Worm (Caenorhabditis elegans) whole organism, young adult: Measurements from ENCODE around the gene T26C5.2.

Source experiments
- B0035.1 ChIP-seq: sonication (generic microtip); optimal IDR thresholded peaks from 2 replicates; lab custom pipeline; 2016; ENCODE audit warnings: missing genetic modification characterization, mild to moderate bottlenecking, missing compliant biosample characterization, missing genotype, missing genetic modification reagents
- F22D6.2 ChIP-seq: sonication (generic microtip); optimal IDR thresholded peaks from 2 replicates; lab custom pipeline; 2016; ENCODE audit warnings: mild to moderate bottlenecking, missing genetic modification characterization, missing compliant biosample characterization
- F39B2.1 ChIP-seq: fragments of 200-800 bp; sonication (Bioruptor generic); IDR thresholded peaks from 2 replicates; pipeline ENCODE4 v1.3.6; 2022; ENCODE audit warnings: missing genetic modification reagents, missing genetic modification characterization, missing compliant biosample characterization
- F49E8.2 ChIP-seq: sonication (generic microtip); optimal IDR thresholded peaks from 3 replicates; lab custom pipeline; 2017; ENCODE audit warnings: missing genetic modification characterization, mild to moderate bottlenecking, missing compliant biosample characterization, antibody characterized with exemption, moderate library complexity; ENCODE audit not compliant: insufficient read depth
- F57C9.4 ChIP-seq: sonication (generic microtip); optimal IDR thresholded peaks from 2 replicates; lab custom pipeline; 2017; ENCODE audit warnings: mild to moderate bottlenecking, missing genetic modification characterization, missing compliant biosample characterization
- K12H6.12 ChIP-seq: fragments of 200-800 bp; sonication (Bioruptor generic); optimal IDR thresholded peaks from 2 replicates; lab custom pipeline; 2018; ENCODE audit warnings: mild to moderate bottlenecking, missing genetic modification characterization, missing compliant biosample characterization
- Y53G8AR.9 ChIP-seq: fragments of 200-800 bp; sonication (Bioruptor generic); conservative IDR thresholded peaks from 2 replicates; pipeline ENCODE4 v1.3.6; 2022; ENCODE audit warnings: missing genetic modification reagents, missing genetic modification characterization, missing compliant biosample characterization
- ZK185.1 ChIP-seq: sonication (generic microtip); optimal IDR thresholded peaks from 2 replicates; lab custom pipeline; 2016; ENCODE audit warnings: mild to moderate bottlenecking, missing genetic modification characterization, missing compliant biosample characterization; ENCODE audit not compliant: poor library complexity, severe bottlenecking
- aptf-2 ChIP-seq: fragments of 200-800 bp; sonication (Bioruptor generic); conservative IDR thresholded peaks from 2 replicates; pipeline ENCODE4 v1.3.6; 2022; ENCODE audit warnings: missing genetic modification reagents, missing genetic modification characterization, missing compliant biosample characterization
- athp-1 ChIP-seq: sonication (generic microtip); optimal IDR thresholded peaks from 2 replicates; lab custom pipeline; 2017; ENCODE audit warnings: mild to moderate bottlenecking, missing genetic modification characterization, missing compliant biosample characterization
- attf-5 ChIP-seq: fragments of 200-800 bp; sonication (Bioruptor generic); optimal IDR thresholded peaks from 2 replicates; lab custom pipeline; 2018; ENCODE audit warnings: mild to moderate bottlenecking, missing genetic modification characterization, missing compliant biosample characterization
- bed-1 ChIP-seq: fragments of 200-800 bp; sonication (Bioruptor generic); IDR thresholded peaks from 2 replicates; pipeline ENCODE4 v1.3.6; 2022; ENCODE audit warnings: missing genetic modification reagents, missing genetic modification characterization, missing compliant biosample characterization
- cebp-1 ChIP-seq, 2 experiments: fragments of 200-800 bp in 1 of 2; sonication (Bioruptor generic) in 1 of 2; sonication (generic microtip) in 1 of 2; IDR thresholded peaks in 1 of 2; optimal IDR thresholded peaks in 1 of 2; 2 replicates each; pipeline versions ENCODE4 v1.3.6 to Lab custom; 2017 to 2022; ENCODE audit warnings: missing compliant biosample characterization in 2 of 2, missing genetic modification characterization in 2 of 2, mild to moderate bottlenecking in 1 of 2, missing genetic modification reagents in 1 of 2, moderate library complexity in 1 of 2
- ceh-27 ChIP-seq: fragments of 200-800 bp; sonication (Bioruptor generic); optimal IDR thresholded peaks from 2 replicates; lab custom pipeline; 2018; ENCODE audit warnings: mild to moderate bottlenecking, missing genetic modification characterization, moderate library complexity, missing compliant biosample characterization
- dox-1 ChIP-seq: fragments of 200-800 bp; sonication (Bioruptor generic); IDR thresholded peaks from 2 replicates; pipeline ENCODE4 v1.3.6; 2022; ENCODE audit warnings: missing genetic modification reagents, missing genetic modification characterization, missing compliant biosample characterization
- dpff-1 ChIP-seq: sonication (generic microtip); optimal IDR thresholded peaks from 2 replicates; lab custom pipeline; 2017; ENCODE audit warnings: mild to moderate bottlenecking, missing genetic modification characterization, missing compliant biosample characterization
- egl-18 ChIP-seq: fragments of 200-800 bp; sonication (Bioruptor generic); IDR thresholded peaks from 2 replicates; pipeline ENCODE4 v1.3.6; 2022; ENCODE audit warnings: missing genetic modification reagents, missing genetic modification characterization, missing compliant biosample characterization
- ets-4 ChIP-seq: fragments of 200-800 bp; sonication (Bioruptor generic); optimal IDR thresholded peaks from 2 replicates; lab custom pipeline; 2018; ENCODE audit warnings: mild to moderate bottlenecking, missing genetic modification characterization, missing compliant biosample characterization
- fkh-3 ChIP-seq: sonication (generic microtip); optimal IDR thresholded peaks from 2 replicates; lab custom pipeline; 2016; ENCODE audit warnings: mild to moderate bottlenecking, missing genetic modification characterization, missing compliant biosample characterization
- hmg-1.2 ChIP-seq: fragments of 200-800 bp; sonication (Bioruptor generic); IDR thresholded peaks from 2 replicates; pipeline ENCODE4 v1.3.6; 2022; ENCODE audit warnings: missing genetic modification reagents, missing genetic modification characterization, missing compliant biosample characterization
- hsf-1 ChIP-seq: fragments of 200-800 bp; sonication (Bioruptor generic); IDR thresholded peaks from 2 replicates; pipeline ENCODE4 v1.3.6; 2022; ENCODE audit warnings: missing genetic modification reagents, missing genetic modification characterization, missing compliant biosample characterization
- let-607 ChIP-seq, 2 experiments: fragments of 200-800 bp in 1 of 2; sonication (Bioruptor generic) in 1 of 2; sonication (generic microtip) in 1 of 2; optimal IDR thresholded peaks; 2 replicates each; lab custom pipeline; 2016 to 2018; ENCODE audit warnings: mild to moderate bottlenecking in 2 of 2, missing compliant biosample characterization in 2 of 2, missing genetic modification characterization in 2 of 2, moderate library complexity in 2 of 2, missing genotype in 1 of 2
- lin-40 ChIP-seq: sonication (generic microtip); optimal IDR thresholded peaks from 2 replicates; lab custom pipeline; 2016; ENCODE audit warnings: missing genetic modification characterization, mild to moderate bottlenecking, missing compliant biosample characterization, missing genotype, missing genetic modification reagents
- madf-10 ChIP-seq: sonication (generic microtip); optimal IDR thresholded peaks from 2 replicates; lab custom pipeline; 2016; ENCODE audit warnings: mild to moderate bottlenecking, missing genetic modification characterization, missing compliant biosample characterization
- mcd-1 ChIP-seq: fragments of 200-800 bp; sonication (Bioruptor generic); IDR thresholded peaks from 2 replicates; pipeline ENCODE4 v1.3.6; 2022; ENCODE audit warnings: missing genetic modification reagents, missing genetic modification characterization, missing compliant biosample characterization
- nfyb-1 ChIP-seq: fragments of 200-800 bp; sonication (Bioruptor generic); IDR thresholded peaks from 2 replicates; pipeline ENCODE4 v1.3.6; 2022; ENCODE audit warnings: missing genetic modification reagents, missing genetic modification characterization, missing compliant biosample characterization
- nhr-120 ChIP-seq: fragments of 200-800 bp; sonication (Bioruptor generic); IDR thresholded peaks from 2 replicates; pipeline ENCODE4 v1.3.6; 2022; ENCODE audit warnings: missing genetic modification characterization, missing compliant biosample characterization
- nhr-80 ChIP-seq: sonication (generic microtip); optimal IDR thresholded peaks from 2 replicates; lab custom pipeline; 2016; ENCODE audit warnings: missing genetic modification characterization, missing compliant biosample characterization
- rcor-1 ChIP-seq: fragments of 200-800 bp; sonication (Bioruptor generic); IDR thresholded peaks from 2 replicates; pipeline ENCODE4 v1.3.6; 2022; ENCODE audit warnings: missing genetic modification reagents, missing genetic modification characterization, missing compliant biosample characterization
- rec-8 ChIP-seq, 2 experiments: sonication (generic microtip); optimal IDR thresholded peaks; 2 replicates each; lab custom pipeline; 2016; ENCODE audit warnings: mild to moderate bottlenecking in 2 of 2, missing genetic modification characterization in 2 of 2, missing genetic modification reagents in 2 of 2, missing genotype in 2 of 2, missing biosample characterization in 1 of 2, missing compliant biosample characterization in 1 of 2, moderate library complexity in 1 of 2
- repo-1 ChIP-seq: sonication (generic microtip); optimal IDR thresholded peaks from 2 replicates; lab custom pipeline; 2017; ENCODE audit warnings: mild to moderate bottlenecking, missing genetic modification characterization, missing compliant biosample characterization
- sea-2 ChIP-seq: fragments of 200-800 bp; sonication (Bioruptor generic); IDR thresholded peaks from 2 replicates; pipeline ENCODE4 v1.3.6; 2022; ENCODE audit warnings: missing genetic modification characterization, missing compliant biosample characterization
- snpc-4 ChIP-seq, 5 experiments: fragments of 150-350 bp in 1 of 5; sonication (generic microtip) in 4 of 5; optimal IDR thresholded peaks; 2 replicates each; lab custom pipeline; 2014 to 2018; ENCODE audit warnings: missing genetic modification characterization in 5 of 5, missing biosample characterization in 3 of 5, antibody characterized with exemption in 2 of 5, mild to moderate bottlenecking in 2 of 5, missing compliant biosample characterization in 2 of 5, missing genotype in 2 of 5, moderate library complexity in 2 of 5, missing genetic modification reagents in 1 of 5
- sptf-2 ChIP-seq: fragments of 200-800 bp; sonication (Bioruptor generic); optimal IDR thresholded peaks from 2 replicates; lab custom pipeline; 2018; ENCODE audit warnings: mild to moderate bottlenecking, missing genetic modification characterization, missing compliant biosample characterization
- tlf-1 ChIP-seq: fragments of 200-800 bp; sonication (Bioruptor generic); optimal IDR thresholded peaks from 2 replicates; lab custom pipeline; 2018; ENCODE audit warnings: mild to moderate bottlenecking, missing genetic modification characterization, missing compliant biosample characterization
- unc-130 ChIP-seq: sonication (generic microtip); optimal IDR thresholded peaks from 2 replicates; lab custom pipeline; 2016; ENCODE audit warnings: missing genetic modification reagents, missing genetic modification characterization, missing compliant biosample characterization
- unc-62 ChIP-seq: fragments of 150-350 bp; optimal IDR thresholded peaks from 2 replicates; lab custom pipeline; 2014; ENCODE audit warnings: missing biosample characterization, missing genetic modification reagents, missing genetic modification characterization
- zfh-2 ChIP-seq: fragments of 200-800 bp; sonication (Bioruptor generic); conservative IDR thresholded peaks from 2 replicates; pipeline ENCODE4 v1.3.6; 2022; ENCODE audit warnings: missing genetic modification reagents, missing genetic modification characterization, missing compliant biosample characterization
- zim-3 ChIP-seq: sonication (generic microtip); optimal IDR thresholded peaks from 2 replicates; lab custom pipeline; 2017; ENCODE audit warnings: mild to moderate bottlenecking, missing genetic modification characterization, moderate library complexity, missing compliant biosample characterization

Gene T26C5.2

ce11 chrII:9280048-9280772 is 47.2 kb downstream of the T26C5.2 start, which contains the start of gene gldi-3:
gldi-3 (minus strand) TSS chrII:9280098.
- peak; percentile 49 for TF ChIP-seq unc-62 (GFP tag; lab: Kevin White, UChicago)
- TF ChIP-seq madf-10 (tag; lab: Kevin White, UChicago): no peak
- TF ChIP-seq let-607 (tag; optimal IDR thresholded peaks at IDR 0.05; lab: Kevin White, UChicago): peak in 1 of 2 experiments; percentile 51
- TF ChIP-seq nfyb-1 (GFP tag; lab: Robert Waterston, UW): 0 out of 2 replicates have a peak, but pooled peaks have one; percentile 20
- TF ChIP-seq aptf-2 (GFP tag; lab: Robert Waterston, UW): no peak
- no peak for TF ChIP-seq sptf-2 (GFP tag; lab: Kevin White, UChicago)
- no peak for TF ChIP-seq Y53G8AR.9
- peak; percentile 61 for TF ChIP-seq nhr-80 (tag; lab: Kevin White, UChicago)
- no peak for TF ChIP-seq F22D6.2 (tag; lab: Kevin White, UChicago)

ce11 chrII:9280846-9281245 is 47.8 kb downstream of the T26C5.2 start:
- TF ChIP-seq unc-130 (GFP tag; lab: Kevin White, UChicago): no peak
- no peak for TF ChIP-seq lin-40 (tag; lab: Kevin White, UChicago)
- no peak for TF ChIP-seq attf-5 (GFP tag; lab: Kevin White, UChicago)
- no peak for TF ChIP-seq F39B2.1 (GFP tag; lab: Robert Waterston, UW)
- TF ChIP-seq K12H6.12 (tag; lab: Kevin White, UChicago): no peak
- TF ChIP-seq rec-8 (tag; optimal IDR thresholded peaks at IDR 0.05; lab: Kevin White, UChicago): no peak
- no peak for TF ChIP-seq athp-1 (tag; lab: Kevin White, UChicago)
- TF ChIP-seq snpc-4 (GFP tag; optimal IDR thresholded peaks at IDR 0.05; lab: Kevin White, UChicago): no peak
- no peak for TF ChIP-seq snpc-4 (tag; optimal IDR thresholded peaks at IDR 0.05; lab: Kevin White, UChicago)

ce11 chrII:9281595-9281994 is 48.6 kb downstream of the T26C5.2 start:
- TF ChIP-seq dpff-1 (tag; lab: Kevin White, UChicago): no peak
- peak; percentile 0 for TF ChIP-seq lin-40 (tag; lab: Kevin White, UChicago)
- no peak for TF ChIP-seq ets-4 (GFP tag; lab: Kevin White, UChicago)
- no peak for TF ChIP-seq fkh-3 (tag; lab: Kevin White, UChicago)
- no peak for TF ChIP-seq F39B2.1 (GFP tag; lab: Robert Waterston, UW)
- peak; percentile 26; the same call in 1 of the 2 replicates for TF ChIP-seq dox-1 (GFP tag; lab: Robert Waterston, UW)
- TF ChIP-seq unc-62 (GFP tag; lab: Kevin White, UChicago): no peak
- peak; percentile 86; the same call in 1 of the 2 replicates for TF ChIP-seq cebp-1 (GFP tag; IDR thresholded peaks at IDR 0.05; lab: Robert Waterston, UW)
- peak; percentile 96 for TF ChIP-seq cebp-1 (tag; optimal IDR thresholded peaks at IDR 0.05; lab: Kevin White, UChicago)
- TF ChIP-seq nfyb-1 (GFP tag; lab: Robert Waterston, UW): no peak
- no peak for TF ChIP-seq repo-1
- TF ChIP-seq K12H6.12 (tag; lab: Kevin White, UChicago): peak; percentile 70
- TF ChIP-seq hmg-1.2 (GFP tag; lab: Robert Waterston, UW): peak; percentile 21; the same call in 1 of the 2 replicates

ce11 chrII:9282065-9282464 is 49.0 kb downstream of the T26C5.2 start:
- TF ChIP-seq ets-4 (GFP tag; lab: Kevin White, UChicago) (no peak), zim-3 (tag; lab: Kevin White, UChicago) (no peak), F49E8.2 (no peak), aptf-2 (GFP tag; lab: Robert Waterston, UW) (no peak), mcd-1 (GFP tag; lab: Robert Waterston, UW) (no peak), B0035.1 (tag; lab: Kevin White, UChicago) (no peak), ZK185.1 (no peak), hmg-1.2 (GFP tag; lab: Robert Waterston, UW) (no peak), lin-40 (tag; lab: Kevin White, UChicago) (no peak), tlf-1 (GFP tag; lab: Kevin White, UChicago) (no peak), rcor-1 (GFP tag; lab: Robert Waterston, UW) (no peak), nhr-120 (no peak), egl-18 (no peak), hsf-1 (GFP tag; lab: Robert Waterston, UW) (no peak), zfh-2 (no peak), bed-1 (GFP tag; lab: Robert Waterston, UW) (no peak), ceh-27 (no peak), F57C9.4 (tag; lab: Kevin White, UChicago) (no peak), sea-2 (no peak)
- TF ChIP-seq, all 124 proteins: peak for 0
